Fruit fly (Drosophila melanogaster): Measurements from ENCODE around the gene CkIalpha.

The CkIalpha gene

dm6 chrX:12668723-12669122 is 15.3 kb downstream of the CkIalpha start (continued):
- no peak for TF ChIP-seq ind (GFP tag; optimal IDR thresholded peaks at IDR 0.05)
- 0 out of 4 replicates have a peak, but pooled peaks have one; percentile 54 for TF ChIP-seq chinmo (GFP tag; IDR thresholded peaks at IDR 0.05; ENCODE audit: partially characterized antibody)
- TF ChIP-seq PHDP (tag; optimal IDR thresholded peaks at IDR 0.05), result no peak
- no peak for TF ChIP-seq HLHmδ (GFP tag; optimal IDR thresholded peaks at IDR 0.05)
- no peak for TF ChIP-seq lola (GFP tag; optimal IDR thresholded peaks at IDR 0.05)
- TF ChIP-seq Nf-YC (tag; optimal IDR thresholded peaks at IDR 0.05), result no peak
- TF ChIP-seq cas (GFP tag; IDR thresholded peaks at IDR 0.05), result no peak
- TF ChIP-seq CkIIα-i1 (GFP tag; IDR thresholded peaks at IDR 0.05), result no peak
- no peak for TF ChIP-seq Awh (GFP tag; IDR thresholded peaks at IDR 0.05)
- TF ChIP-seq CG34376 (GFP tag; optimal IDR thresholded peaks at IDR 0.05), result peak; percentile 80
- TF ChIP-seq sug (tag; optimal IDR thresholded peaks at IDR 0.05), result peak; percentile 85
- TF ChIP-seq ERR (GFP tag; optimal IDR thresholded peaks at IDR 0.05), result peak; percentile 94
- peak; percentile 43 for TF ChIP-seq cg (GFP tag; optimal IDR thresholded peaks at IDR 0.05)
- TF ChIP-seq Dll (GFP tag; IDR thresholded peaks at IDR 0.05; ENCODE audit: partially characterized antibody), result no peak
- TF ChIP-seq bsh (GFP tag; optimal IDR thresholded peaks at IDR 0.05), result no peak
- TF ChIP-seq nom (GFP tag; optimal IDR thresholded peaks at IDR 0.05), result no peak
- no peak for TF ChIP-seq Doc2 (GFP tag; IDR thresholded peaks at IDR 0.05)
- TF ChIP-seq Spps (tag; optimal IDR thresholded peaks at IDR 0.05), result no peak
- TF ChIP-seq exex (tag; optimal IDR thresholded peaks at IDR 0.05), result peak; percentile 37
- TF ChIP-seq sens (GFP tag), result no peak
- peak; percentile 80 for TF ChIP-seq grn (GFP tag; optimal IDR thresholded peaks at IDR 0.05)
- TF ChIP-seq Hr78 (GFP tag; optimal IDR thresholded peaks at IDR 0.05), result peak in 1 of 2 experiments; percentile 85
- TF ChIP-seq gsb (GFP tag; IDR thresholded peaks at IDR 0.05), result no peak
- peak; percentile 60 for TF ChIP-seq sqz (GFP tag; optimal IDR thresholded peaks at IDR 0.05)

- TF ChIP-seq CG18599 (GFP tag; optimal IDR thresholded peaks at IDR 0.05) (peak; percentile 74), oc (tag; optimal IDR thresholded peaks at IDR 0.05) (peak; percentile 5), Dip2 (GFP tag; IDR thresholded peaks at IDR 0.05) (no peak), kni (GFP tag; optimal IDR thresholded peaks at IDR 0.05) (no peak), nerfin-2 (GFP tag; IDR thresholded peaks at IDR 0.05; ENCODE audit: partially characterized antibody) (no peak), odd (GFP tag; optimal IDR thresholded peaks at IDR 0.05) (peak; percentile 24), CoRest (tag; optimal IDR thresholded peaks at IDR 0.05) (peak; percentile 77), CG14860 (GFP tag; IDR thresholded peaks at IDR 0.05; ENCODE audit: partially characterized antibody) (no peak), Xbp1 (GFP tag; optimal IDR thresholded peaks at IDR 0.05) (peak; percentile 72), tgo (GFP tag; IDR thresholded peaks at IDR 0.05) (peak; percentile 76), CG7372 (GFP tag; IDR thresholded peaks at IDR 0.05) (peak; percentile 48; the same call in 1 of the 2 replicates), CG2199 (GFP tag; IDR thresholded peaks at IDR 0.05) (no peak), CG34224 (GFP tag; IDR thresholded peaks at IDR 0.05; ENCODE audit: partially characterized antibody) (no peak), CG8359 (GFP tag; optimal IDR thresholded peaks at IDR 0.05; ENCODE audit: borderline replicate concordance) (no peak), CG11504 (tag; optimal IDR thresholded peaks at IDR 0.05) (peak; percentile 77), schlank (tag; optimal IDR thresholded peaks at IDR 0.05) (peak; percentile 57), CG34422 (GFP tag; IDR thresholded peaks at IDR 0.05) (peak; percentile 51; the same call in 2 of the 3 replicates), CG2116 (GFP tag; optimal IDR thresholded peaks at IDR 0.05) (peak; percentile 23), CG12071 (GFP tag; optimal IDR thresholded peaks at IDR 0.05) (peak; percentile 68), mirr (GFP tag; optimal IDR thresholded peaks at IDR 0.05) (peak; percentile 45), CG30020 (tag; optimal IDR thresholded peaks at IDR 0.05) (no peak), nom (GFP tag; optimal IDR thresholded peaks at IDR 0.05) (peak; percentile 90), CG16813 (GFP tag; IDR thresholded peaks at IDR 0.05; ENCODE audit: partially characterized antibody) (no peak), lov (optimal IDR thresholded peaks at IDR 0.05) (no peak), lov (GFP tag; IDR thresholded peaks at IDR 0.05) (0 out of 3 replicates have a peak, but pooled peaks have one; percentile 45)
These were observed 16.4 kb downstream of the CkIalpha start for dm6 chrX:12669659-12670488.

Data from whole organism, embryonic.